Worm (Caenorhabditis elegans): ENCODE data around the gene ceh-33.

ceh-33 gene

DNA sequence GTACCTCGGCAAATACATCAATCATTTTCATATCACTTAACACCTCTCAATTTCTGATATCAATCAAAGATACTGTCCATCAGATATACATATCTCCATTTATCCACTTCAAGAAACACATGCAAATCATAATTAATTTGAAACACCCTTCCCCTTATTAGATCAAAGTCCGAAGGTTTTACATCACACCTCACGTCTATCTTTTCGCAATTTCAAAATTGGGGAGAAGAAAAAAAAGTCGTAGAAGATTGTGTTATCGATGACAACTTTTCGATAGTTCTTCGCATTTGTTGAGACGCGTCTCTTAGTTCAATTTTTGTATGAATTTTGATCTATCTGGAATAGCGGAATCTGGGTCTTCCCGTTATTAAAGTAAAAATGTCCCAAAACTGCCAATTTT is 51.2 kb downstream of the ceh-33 start (continued):
- no peak for TF ChIP-seq Y56A3A.18 (GFP tag; IDR thresholded peaks at IDR 0.05)
- no peak for TF ChIP-seq K12H6.12 (tag; optimal IDR thresholded peaks at IDR 0.05)
- TF ChIP-seq hrde-1 (tag; optimal IDR thresholded peaks at IDR 0.05; ENCODE audit: borderline replicate concordance): no peak
- TF ChIP-seq nhr-80 (tag; optimal IDR thresholded peaks at IDR 0.05): peak; percentile 24
- TF ChIP-seq sea-2 (GFP tag; IDR thresholded peaks at IDR 0.05): no peak
- TF ChIP-seq chd-7 (tag; optimal IDR thresholded peaks at IDR 0.05): no peak
- no peak for TF ChIP-seq ztf-26 (tag; optimal IDR thresholded peaks at IDR 0.05)
- TF ChIP-seq ztf-6 (GFP tag; IDR thresholded peaks at IDR 0.05): no peak
- no peak for TF ChIP-seq nfyb-1 (GFP tag; IDR thresholded peaks at IDR 0.05)
- no peak for TF ChIP-seq C17E4.6 (GFP tag; IDR thresholded peaks at IDR 0.05)
- TF ChIP-seq F57A8.1 (GFP tag; optimal IDR thresholded peaks at IDR 0.05): no peak
- no peak for TF ChIP-seq tbp1 (GFP tag; optimal IDR thresholded peaks at IDR 0.05)
- TF ChIP-seq repo-1 (tag; optimal IDR thresholded peaks at IDR 0.05): no peak
- peak; percentile 32 for TF ChIP-seq ZK185.1 (tag; optimal IDR thresholded peaks at IDR 0.05; ENCODE audit: poor library complexity, severe bottlenecking)
- TF ChIP-seq lin-54 (GFP tag; optimal IDR thresholded peaks at IDR 0.05): no peak
- no peak for TF ChIP-seq mel-28 (tag; optimal IDR thresholded peaks at IDR 0.05; ENCODE audit: borderline replicate concordance)
- no peak for TF ChIP-seq unc-62 (GFP tag; optimal IDR thresholded peaks at IDR 0.05)
- TF ChIP-seq nhr-179 (tag; optimal IDR thresholded peaks at IDR 0.05): no peak
